Worm (Caenorhabditis elegans): ENCODE measurements around the gene kup-1.
A peak's percentile ranks its signal among the peaks of the same experiment; 100 is the strongest.

kup-1 gene

DNA sequence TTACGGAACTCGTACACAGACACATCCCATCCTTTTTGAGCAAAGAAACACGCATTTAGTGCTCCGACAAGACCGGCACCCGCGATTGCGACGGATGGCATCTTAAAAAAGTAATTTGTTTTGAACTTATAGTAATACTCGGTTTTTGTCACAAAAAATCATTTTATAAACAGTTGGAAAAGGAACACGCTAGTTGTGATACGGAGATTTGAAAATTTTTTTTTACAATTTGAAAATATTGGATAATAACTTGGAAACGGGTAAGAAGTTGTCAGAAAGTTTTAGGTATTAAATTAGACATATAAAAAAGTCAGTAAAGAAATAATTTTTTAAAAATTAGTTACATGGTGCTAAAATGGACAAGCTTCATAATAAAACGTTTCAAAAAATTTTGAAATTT lies 29.7 kb upstream of the kup-1 start, which contains the start of gene kmo-1:
Gene kmo-1 (minus strand): TSS at position 101 of the 400 bp plus-strand sequence.
- TF ChIP-seq nfya-1 (tag; optimal IDR thresholded peaks at IDR 0.05; ENCODE audit: borderline replicate concordance, insufficient read depth) (no peak), T26A5.8 (tag; optimal IDR thresholded peaks at IDR 0.05) (no peak), ztf-3 (GFP tag; optimal IDR thresholded peaks at IDR 0.05) (no peak), tlf-1 (GFP tag; optimal IDR thresholded peaks at IDR 0.05) (no peak), ekl-4 (GFP tag; IDR thresholded peaks at IDR 0.05) (no peak)

DNA sequence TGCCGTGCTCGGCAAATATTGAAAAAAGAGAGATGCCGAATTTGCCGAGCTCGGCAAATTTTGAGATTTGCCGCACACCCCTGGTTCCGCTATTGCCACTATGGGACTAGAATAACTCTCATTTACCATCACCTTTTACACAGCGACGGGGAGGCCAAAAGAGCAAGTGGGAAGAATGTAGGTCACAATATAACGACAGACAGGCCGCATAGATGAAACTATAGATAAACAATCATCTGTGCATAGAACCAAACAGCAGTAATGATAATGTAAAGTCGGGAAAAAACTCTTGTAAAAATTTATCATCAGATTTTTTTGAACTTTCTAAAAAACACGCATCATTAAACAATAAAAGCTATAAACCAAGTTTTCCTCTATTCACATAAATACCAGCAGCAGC lies 27.8 kb upstream of the kup-1 start, which contains the start of gene kmo-2:
Gene kmo-2 (minus strand): TSS at position 101 of the 400 bp plus-strand sequence.
- no peak for TF ChIP-seq repo-1 (tag; optimal IDR thresholded peaks at IDR 0.05)
- TF ChIP-seq hlh-12 (tag; optimal IDR thresholded peaks at IDR 0.05): no peak
- TF ChIP-seq C17E4.6 (GFP tag; IDR thresholded peaks at IDR 0.05): no peak

DNA sequence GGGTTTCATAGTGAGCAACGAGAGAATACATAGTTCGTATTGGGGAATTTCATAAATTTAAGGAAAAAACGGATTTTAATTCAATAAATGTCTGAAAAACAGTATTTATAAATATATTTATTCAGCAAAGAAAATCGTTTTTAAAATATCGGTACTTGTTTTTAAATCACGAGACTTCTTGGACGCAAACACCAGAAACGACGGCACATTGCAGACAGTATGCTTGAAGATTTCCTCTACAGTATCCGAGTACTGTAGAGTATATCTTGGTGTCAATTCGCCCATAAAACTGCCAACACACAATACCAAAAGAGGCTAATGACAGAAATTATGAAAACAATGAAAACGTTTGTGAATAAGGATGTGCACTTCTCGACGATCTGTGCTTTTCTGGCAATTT lies 25.2 kb upstream of the kup-1 start:
- no peak for TF ChIP-seq hmg-1.2 (GFP tag; IDR thresholded peaks at IDR 0.05)
- TF ChIP-seq F57A8.1 (GFP tag; optimal IDR thresholded peaks at IDR 0.05): no peak
- no peak for TF ChIP-seq unc-62 (GFP tag; optimal IDR thresholded peaks at IDR 0.05)
- TF ChIP-seq atf-7 (tag; optimal IDR thresholded peaks at IDR 0.05): no peak
- no peak for TF ChIP-seq ceh-100 (GFP tag; IDR thresholded peaks at IDR 0.05)
- no peak for TF ChIP-seq lir-1 (GFP tag; conservative IDR thresholded peaks at IDR 0.05)
- TF ChIP-seq Y79H2A.3 (GFP tag; conservative IDR thresholded peaks at IDR 0.05): no peak
- no peak for TF ChIP-seq D2030.7 (GFP tag; IDR thresholded peaks at IDR 0.05)
- no peak for TF ChIP-seq T07F8.4 (tag; optimal IDR thresholded peaks at IDR 0.05)
- TF ChIP-seq lsy-27 (tag; optimal IDR thresholded peaks at IDR 0.05; ENCODE audit: borderline replicate concordance, insufficient read depth): no peak
- no peak for TF ChIP-seq repo-1 (tag; optimal IDR thresholded peaks at IDR 0.05)
- TF ChIP-seq lin-54 (GFP tag; optimal IDR thresholded peaks at IDR 0.05): no peak
- TF ChIP-seq ets-4 (GFP tag; optimal IDR thresholded peaks at IDR 0.05): no peak
- no peak for TF ChIP-seq ceh-27 (GFP tag; optimal IDR thresholded peaks at IDR 0.05)
- TF ChIP-seq rpc-1 (optimal IDR thresholded peaks at IDR 0.05): no peak
- no peak for TF ChIP-seq rpc-1 (tag; optimal IDR thresholded peaks at IDR 0.05)
- no peak for TF ChIP-seq xnd-1 (tag; optimal IDR thresholded peaks at IDR 0.05)
- no peak for TF ChIP-seq fkh-3 (tag; optimal IDR thresholded peaks at IDR 0.05)
- TF ChIP-seq nhr-90 (tag; optimal IDR thresholded peaks at IDR 0.05): no peak
- no peak for TF ChIP-seq ceh-91 (GFP tag; IDR thresholded peaks at IDR 0.05)
- TF ChIP-seq aptf-2 (GFP tag; conservative IDR thresholded peaks at IDR 0.05): no peak
- no peak for TF ChIP-seq bed-1 (GFP tag; IDR thresholded peaks at IDR 0.05)
- no peak for TF ChIP-seq attf-6 (GFP tag; IDR thresholded peaks at IDR 0.05)
- no peak for TF ChIP-seq him-1 (tag; optimal IDR thresholded peaks at IDR 0.05)
- TF ChIP-seq tbx-9 (tag; optimal IDR thresholded peaks at IDR 0.05; ENCODE audit: borderline replicate concordance): no peak
- no peak for TF ChIP-seq zfh-2 (GFP tag; conservative IDR thresholded peaks at IDR 0.05)
- TF ChIP-seq F23B12.7 (tag; optimal IDR thresholded peaks at IDR 0.05; ENCODE audit: insufficient read depth): peak; percentile 64
- TF ChIP-seq sdz-38 (tag; optimal IDR thresholded peaks at IDR 0.05): no peak
- no peak for TF ChIP-seq lin-35 (GFP tag; optimal IDR thresholded peaks at IDR 0.05)
- TF ChIP-seq dox-1 (GFP tag; IDR thresholded peaks at IDR 0.05): peak; percentile 29; the same call in 1 of the 2 replicates
- no peak for TF ChIP-seq unc-130 (GFP tag; optimal IDR thresholded peaks at IDR 0.05)
- TF ChIP-seq ztf-25 (GFP tag; IDR thresholded peaks at IDR 0.05): no peak
- TF ChIP-seq F10E7.11 (tag; optimal IDR thresholded peaks at IDR 0.05): no peak
- 0 out of 2 replicates have a peak, but pooled peaks have one; percentile 15 for TF ChIP-seq F33H1.4 (GFP tag; IDR thresholded peaks at IDR 0.05)
- no peak for TF ChIP-seq ztf-28 (GFP tag; IDR thresholded peaks at IDR 0.05)
- TF ChIP-seq C17E4.6 (GFP tag; IDR thresholded peaks at IDR 0.05): no peak
- TF ChIP-seq egl-18 (GFP tag; IDR thresholded peaks at IDR 0.05): no peak
- no peak for TF ChIP-seq ZK185.1 (tag; optimal IDR thresholded peaks at IDR 0.05; ENCODE audit: poor library complexity, severe bottlenecking)
- no peak for TF ChIP-seq nfya-2 (GFP tag; IDR thresholded peaks at IDR 0.05)
- TF ChIP-seq K11D2.4 (GFP tag; IDR thresholded peaks at IDR 0.05): 0 out of 2 replicates have a peak, but pooled peaks have one; percentile 18

Data from whole organism, young adult.